Worm (Caenorhabditis elegans) whole organism, L1 larva: ENCODE results near the gene Y47D3A.31.

Source experiments
- C04F5.9 ChIP-seq: sonication (generic microtip); optimal IDR thresholded peaks from 2 replicates; lab custom pipeline; 2016; ENCODE audit warnings: missing genetic modification characterization, missing compliant biosample characterization
- C16A3.4 ChIP-seq: fragments of 150-350 bp; optimal IDR thresholded peaks from 2 replicates; lab custom pipeline; 2014; ENCODE audit warnings: missing biosample characterization, missing genetic modification characterization
- C34B4.2 ChIP-seq: sonication (generic microtip); optimal IDR thresholded peaks from 2 replicates; lab custom pipeline; 2017; ENCODE audit warnings: mild to moderate bottlenecking, missing genetic modification characterization, missing compliant biosample characterization
- F16B12.6 ChIP-seq: fragments of 150-350 bp; optimal IDR thresholded peaks from 2 replicates; lab custom pipeline; 2014; ENCODE audit warnings: missing biosample characterization, missing genetic modification characterization
- Y116A8C.19 ChIP-seq: sonication (generic microtip); optimal IDR thresholded peaks from 2 replicates; lab custom pipeline; 2016; ENCODE audit warnings: missing compliant biosample characterization, missing genetic modification characterization, borderline replicate concordance
- ama-1 ChIP-seq: fragments of 150-350 bp; optimal IDR thresholded peaks from 2 replicates; lab custom pipeline; 2014
- ceh-63 ChIP-seq: fragments of 200-800 bp; sonication (Bioruptor generic); optimal IDR thresholded peaks from 2 replicates; lab custom pipeline; 2018; ENCODE audit warnings: mild to moderate bottlenecking, missing genetic modification characterization, missing compliant biosample characterization
- ceh-82 ChIP-seq, 3 experiments: fragments of 150-350 bp in 1 of 3; sonication (generic microtip) in 2 of 3; optimal IDR thresholded peaks; 2 replicates each; lab custom pipeline; 2014 to 2017; ENCODE audit warnings: missing biosample characterization in 3 of 3, missing genetic modification characterization in 3 of 3
- ceh-88 ChIP-seq: fragments of 200-800 bp; sonication (Bioruptor generic); IDR thresholded peaks from 2 replicates; pipeline ENCODE4 v1.3.6; 2022; ENCODE audit warnings: missing genetic modification characterization, missing compliant biosample characterization
- ceh-90 ChIP-seq: sonication (generic microtip); optimal IDR thresholded peaks from 2 replicates; lab custom pipeline; 2016; ENCODE audit warnings: missing genetic modification characterization, missing compliant biosample characterization
- dpl-1 ChIP-seq, 3 experiments: fragments of 150-350 bp in 2 of 3; sonication (generic microtip) in 1 of 3; optimal IDR thresholded peaks; 2 replicates each; lab custom pipeline; 2014 to 2017; ENCODE audit warnings: missing biosample characterization in 3 of 3, missing genetic modification characterization in 3 of 3, missing genetic modification reagents in 3 of 3
- efl-3 ChIP-seq: fragments of 200-800 bp; sonication (Bioruptor generic); optimal IDR thresholded peaks from 2 replicates; lab custom pipeline; 2018; ENCODE audit warnings: mild to moderate bottlenecking, missing genetic modification characterization, missing compliant biosample characterization
- egl-13 ChIP-seq: sonication (generic microtip); optimal IDR thresholded peaks from 2 replicates; lab custom pipeline; 2016; ENCODE audit warnings: missing genotype, missing genetic modification reagents, missing genetic modification characterization, missing compliant biosample characterization
- elt-3 ChIP-seq, 6 experiments: fragments of 150-350 bp in 1 of 6; sonication (generic microtip); optimal IDR thresholded peaks; 2 replicates each; lab custom pipeline; 2017 to 2018; ENCODE audit warnings: missing biosample characterization in 6 of 6, missing genetic modification characterization in 6 of 6, inconsistent platforms in 1 of 6
- ets-5 ChIP-seq: fragments of 200-800 bp; sonication (Bioruptor generic); IDR thresholded peaks from 2 replicates; pipeline ENCODE4 v1.3.6; 2022; ENCODE audit warnings: missing genetic modification characterization, missing compliant biosample characterization
- fkh-10 ChIP-seq: sonication (generic microtip); optimal IDR thresholded peaks from 2 replicates; lab custom pipeline; 2017; ENCODE audit warnings: missing biosample characterization, missing genetic modification reagents, missing genetic modification characterization
- fkh-4 ChIP-seq: sonication (generic microtip); optimal IDR thresholded peaks from 2 replicates; lab custom pipeline; 2016; ENCODE audit warnings: missing compliant biosample characterization, missing genetic modification characterization, borderline replicate concordance
- fos-1 ChIP-seq: fragments of 150-350 bp; optimal IDR thresholded peaks from 2 replicates; lab custom pipeline; 2014; ENCODE audit warnings: missing biosample characterization, missing genetic modification characterization
- grh-1 ChIP-seq: fragments of 200-800 bp; sonication (Bioruptor generic); IDR thresholded peaks from 2 replicates; pipeline ENCODE4 v1.3.6; 2022; ENCODE audit warnings: missing genetic modification reagents, missing genetic modification characterization, missing compliant biosample characterization
- hlh-17 ChIP-seq: fragments of 200-800 bp; sonication (Bioruptor generic); optimal IDR thresholded peaks from 2 replicates; lab custom pipeline; 2018; ENCODE audit warnings: missing genetic modification characterization, mild to moderate bottlenecking, missing compliant biosample characterization, moderate library complexity, borderline replicate concordance
- hpl-2 ChIP-seq: fragments of 150-350 bp; optimal IDR thresholded peaks from 2 replicates; lab custom pipeline; 2014; ENCODE audit warnings: missing biosample characterization, missing genetic modification reagents, missing genetic modification characterization
- irx-1 ChIP-seq: sonication (generic microtip); optimal IDR thresholded peaks from 2 replicates; lab custom pipeline; 2016; ENCODE audit warnings: missing genetic modification characterization, missing compliant biosample characterization
- isw-1 ChIP-seq: fragments of 200-800 bp; sonication (Bioruptor generic); IDR thresholded peaks from 2 replicates; pipeline ENCODE4 v1.3.6; 2022; ENCODE audit warnings: missing genetic modification characterization, missing compliant biosample characterization
- jun-1 ChIP-seq: fragments of 150-350 bp; optimal IDR thresholded peaks from 2 replicates; lab custom pipeline; 2014; ENCODE audit warnings: missing biosample characterization, missing genetic modification reagents, missing genetic modification characterization
- lin-15B ChIP-seq: fragments of 150-350 bp; sonication (generic microtip); optimal IDR thresholded peaks from 3 replicates; lab custom pipeline; 2014; ENCODE audit warnings: missing biosample characterization, missing genetic modification characterization
- mab-9 ChIP-seq: fragments of 200-800 bp; sonication (Bioruptor generic); IDR thresholded peaks from 2 replicates; pipeline ENCODE4 v1.3.6; 2022; ENCODE audit warnings: missing genetic modification reagents, missing genetic modification characterization, missing compliant biosample characterization
- mef-2 ChIP-seq: fragments of 150-350 bp; optimal IDR thresholded peaks from 2 replicates; lab custom pipeline; 2014; ENCODE audit warnings: missing biosample characterization, missing genetic modification characterization
- mep-1 ChIP-seq: fragments of 150-350 bp; optimal IDR thresholded peaks from 2 replicates; lab custom pipeline; 2014; ENCODE audit warnings: missing biosample characterization, missing genetic modification characterization
- nhr-11 ChIP-seq: fragments of 150-350 bp; optimal IDR thresholded peaks from 2 replicates; lab custom pipeline; 2014; ENCODE audit warnings: missing biosample characterization, missing genetic modification characterization
- nhr-19 ChIP-seq: fragments of 200-800 bp; sonication (Bioruptor generic); conservative IDR thresholded peaks from 2 replicates; pipeline ENCODE4 v1.3.6; 2022; ENCODE audit warnings: missing genetic modification characterization, missing compliant biosample characterization
- nhr-20 ChIP-seq: sonication (generic microtip); optimal IDR thresholded peaks from 2 replicates; lab custom pipeline; 2016; ENCODE audit warnings: mild to moderate bottlenecking, missing genetic modification characterization, missing compliant biosample characterization
- nhr-237 ChIP-seq: fragments of 150-350 bp; optimal IDR thresholded peaks from 2 replicates; lab custom pipeline; 2014; ENCODE audit warnings: missing biosample characterization, missing genetic modification characterization
- nhr-47 ChIP-seq: sonication (generic microtip); optimal IDR thresholded peaks from 2 replicates; lab custom pipeline; 2016; ENCODE audit warnings: mild to moderate bottlenecking, missing genetic modification characterization, moderate library complexity, missing compliant biosample characterization
- nhr-76 ChIP-seq: sonication (generic microtip); optimal IDR thresholded peaks from 2 replicates; lab custom pipeline; 2017; ENCODE audit warnings: missing biosample characterization, missing genetic modification characterization
- nhr-77 ChIP-seq: fragments of 150-350 bp; optimal IDR thresholded peaks from 2 replicates; lab custom pipeline; 2014; ENCODE audit warnings: missing biosample characterization, missing genetic modification characterization
- nhr-85 ChIP-seq: sonication (generic microtip); peaks from one replicate; lab custom pipeline; 2016; ENCODE audit warnings: missing genetic modification characterization, inconsistent platforms, missing compliant biosample characterization
- nhr-90 ChIP-seq: sonication (generic microtip); optimal IDR thresholded peaks from 2 replicates; lab custom pipeline; 2016; ENCODE audit warnings: mild to moderate bottlenecking, missing genetic modification characterization, missing compliant biosample characterization; ENCODE audit not compliant: poor library complexity
- pqm-1 ChIP-seq: sonication (generic microtip); optimal IDR thresholded peaks from 3 replicates; lab custom pipeline; 2017; ENCODE audit warnings: missing biosample characterization, missing genetic modification characterization
- rnt-1 ChIP-seq: sonication (generic microtip); optimal IDR thresholded peaks from 2 replicates; lab custom pipeline; 2016; ENCODE audit warnings: mild to moderate bottlenecking, missing genetic modification characterization, moderate library complexity, missing compliant biosample characterization
- sox-4 ChIP-seq: sonication (generic microtip); optimal IDR thresholded peaks from 2 replicates; lab custom pipeline; 2016; ENCODE audit warnings: missing genetic modification characterization, missing compliant biosample characterization
- sup-37 ChIP-seq: fragments of 200-800 bp; sonication (Bioruptor generic); optimal IDR thresholded peaks from 2 replicates; lab custom pipeline; 2018; ENCODE audit warnings: mild to moderate bottlenecking, missing genetic modification characterization, missing compliant biosample characterization
- swsn-7 ChIP-seq: sonication (generic microtip); optimal IDR thresholded peaks from 2 replicates; lab custom pipeline; 2016; ENCODE audit warnings: missing genetic modification characterization, missing compliant biosample characterization
- tbx-2 ChIP-seq: sonication (generic microtip); optimal IDR thresholded peaks from 2 replicates; lab custom pipeline; 2016; ENCODE audit warnings: missing genetic modification characterization, missing compliant biosample characterization
- unc-130 ChIP-seq: fragments of 150-350 bp; optimal IDR thresholded peaks from 2 replicates; lab custom pipeline; 2017; ENCODE audit warnings: missing biosample characterization, missing genetic modification characterization, inconsistent platforms
- xbp-1 ChIP-seq: sonication (generic microtip); optimal IDR thresholded peaks from 2 replicates; lab custom pipeline; 2016; ENCODE audit warnings: missing genetic modification characterization, missing compliant biosample characterization
- zag-1 ChIP-seq: fragments of 150-350 bp; optimal IDR thresholded peaks from 2 replicates; lab custom pipeline; 2014; ENCODE audit warnings: missing biosample characterization, missing genetic modification characterization

Gene Y47D3A.31

ce11 chrIII:11138922-11139321 lies 18.1 kb downstream of the Y47D3A.31 start, which contains the start of gene fbxa-128 (continued):
- TF ChIP-seq unc-130 (no peak), F16B12.6 (no peak), isw-1 (GFP tag; lab: Robert Waterston, UW) (no peak), zag-1 (no peak), nhr-90 (tag; lab: Kevin White, UChicago) (peak; percentile 2), mab-9 (no peak), dpl-1 (GFP tag; optimal IDR thresholded peaks at IDR 0.05; lab: Kevin White, UChicago) (peak; percentile 51 to 84 (median 63)), nhr-47 (tag; lab: Kevin White, UChicago) (peak; percentile 21), nhr-11 (tag; lab: Kevin White, UChicago) (no peak), grh-1 (GFP tag; lab: Robert Waterston, UW) (no peak), hpl-2 (no peak), pqm-1 (tag; lab: Kevin White, UChicago) (no peak), C04F5.9 (tag; lab: Kevin White, UChicago) (no peak), C16A3.4 (tag; lab: Kevin White, UChicago) (peak; percentile 18), ceh-82 (tag; optimal IDR thresholded peaks at IDR 0.05; lab: Kevin White, UChicago) (peak in 1 of 3 experiments; percentile 21), C34B4.2 (tag; lab: Kevin White, UChicago) (no peak), mep-1 (no peak), nhr-77 (tag; lab: Kevin White, UChicago) (no peak), Y116A8C.19 (no peak), fos-1 (tag; lab: Kevin White, UChicago) (no peak), elt-3 (tag; optimal IDR thresholded peaks at IDR 0.05; lab: Kevin White, UChicago) (no peak), ceh-63 (no peak), egl-13 (no peak), ets-5 (GFP tag; lab: Robert Waterston, UW) (no peak), mef-2 (tag; lab: Kevin White, UChicago) (no peak), ceh-88 (GFP tag; lab: Robert Waterston, UW) (no peak), ceh-90 (tag; lab: Kevin White, UChicago) (no peak), tbx-2 (tag; lab: Kevin White, UChicago) (no peak), irx-1 (tag; lab: Kevin White, UChicago) (no peak), hlh-17 (GFP tag; lab: Kevin White, UChicago) (no peak), fkh-10 (GFP tag; lab: Kevin White, UChicago) (no peak), sup-37 (no peak), swsn-7 (no peak), nhr-76 (no peak), lin-15B (peak; percentile 28), rnt-1 (tag; lab: Kevin White, UChicago) (no peak), ama-1 (lab: Kevin White, UChicago) (no peak), nhr-20 (peak; percentile 11), fkh-4 (no peak), sox-4 (tag; lab: Kevin White, UChicago) (no peak), efl-3 (GFP tag; lab: Kevin White, UChicago) (no peak), nhr-19 (GFP tag; lab: Robert Waterston, UW) (no peak), nhr-237 (no peak), jun-1 (tag; lab: Kevin White, UChicago) (no peak), xbp-1 (tag; lab: Kevin White, UChicago) (peak; percentile 5)

ce11 chrIII:11131475-11131874 lies 25.5 kb downstream of the Y47D3A.31 start, which contains the start of gene pha-1:
Gene pha-1 (plus strand): TSS chrIII:11131775.
- TF ChIP-seq nhr-85 (tag; lab: Kevin White, UChicago), result peak; percentile 21
